Fruit fly (Drosophila melanogaster): ENCODE measurements around the gene CG14712.

CG14712 gene

dm6 chr3R:11655873-11656374, 27.4 kb downstream of the CG14712 start, which contains the start of gene CG42327 (continued):
- peak; percentile 91 for TF ChIP-seq CoRest (tag; optimal IDR thresholded peaks at IDR 0.05)
- TF ChIP-seq bcd (GFP tag; optimal IDR thresholded peaks at IDR 0.05): peak; percentile 94
- TF ChIP-seq stwl (tag; optimal IDR thresholded peaks at IDR 0.05): peak; percentile 38
- TF ChIP-seq CkIIα-i1 (GFP tag; IDR thresholded peaks at IDR 0.05): peak; percentile 26; the same call in 1 of the 2 replicates
- peak; percentile 84 for TF ChIP-seq NC2β (GFP tag; optimal IDR thresholded peaks at IDR 0.05)
- peak; percentile 65 for TF ChIP-seq disco-r (GFP tag; optimal IDR thresholded peaks at IDR 0.05)
- peak; percentile 93 for TF ChIP-seq peb (GFP tag; IDR thresholded peaks at IDR 0.05)
- peak; percentile 90 for TF ChIP-seq cato (GFP tag; optimal IDR thresholded peaks at IDR 0.05; ENCODE audit: borderline replicate concordance)
- TF ChIP-seq Taf1 (GFP tag; IDR thresholded peaks at IDR 0.05): peak; percentile 58; the same call in 1 of the 2 replicates
- peak; percentile 93 for TF ChIP-seq sob (GFP tag; IDR thresholded peaks at IDR 0.05)
- TF ChIP-seq bsh (GFP tag; optimal IDR thresholded peaks at IDR 0.05): peak; percentile 91 to 98
- peak; percentile 87 for TF ChIP-seq al (GFP tag; IDR thresholded peaks at IDR 0.05)
- no peak for TF ChIP-seq vnd (GFP tag; IDR thresholded peaks at IDR 0.05; ENCODE audit: partially characterized antibody)
- no peak for TF ChIP-seq pros (GFP tag; optimal IDR thresholded peaks at IDR 0.05)
- TF ChIP-seq CG4617 (GFP tag; optimal IDR thresholded peaks at IDR 0.05; ENCODE audit: borderline replicate concordance): peak; percentile 77
- peak; percentile 89 for TF ChIP-seq CG3163 (GFP tag; optimal IDR thresholded peaks at IDR 0.05)
- TF ChIP-seq bowl (GFP tag; IDR thresholded peaks at IDR 0.05): peak; percentile 83
- TF ChIP-seq ac (GFP tag; optimal IDR thresholded peaks at IDR 0.05): peak; percentile 90
- peak; percentile 21 for TF ChIP-seq ash1 (GFP tag; optimal IDR thresholded peaks at IDR 0.05)
- peak; percentile 98 for TF ChIP-seq zfh1 (GFP tag; IDR thresholded peaks at IDR 0.05)
- TF ChIP-seq CG10543 (GFP tag; optimal IDR thresholded peaks at IDR 0.05): peak; percentile 80
- no peak for TF ChIP-seq Dref (GFP tag; IDR thresholded peaks at IDR 0.05)
- peak; percentile 96 for TF ChIP-seq PHDP (tag; optimal IDR thresholded peaks at IDR 0.05)
- peak; percentile 87 for TF ChIP-seq Camta (GFP tag; optimal IDR thresholded peaks at IDR 0.05)
- TF ChIP-seq prd (optimal IDR thresholded peaks at IDR 0.05): no peak
- TF ChIP-seq prd (GFP tag; IDR thresholded peaks at IDR 0.05): peak; percentile 96
- TF ChIP-seq CG31388 (GFP tag; optimal IDR thresholded peaks at IDR 0.05): peak; percentile 76
- TF ChIP-seq CG16813 (GFP tag; IDR thresholded peaks at IDR 0.05; ENCODE audit: partially characterized antibody): 0 out of 3 replicates have a peak, but pooled peaks have one; percentile 23
- TF ChIP-seq CG17802 (tag; optimal IDR thresholded peaks at IDR 0.05): peak; percentile 79
- no peak for TF ChIP-seq CG14860 (GFP tag; IDR thresholded peaks at IDR 0.05; ENCODE audit: partially characterized antibody)
- peak; percentile 76 for TF ChIP-seq CG7987 (GFP tag; optimal IDR thresholded peaks at IDR 0.05)
- TF ChIP-seq CG6689 (GFP tag; IDR thresholded peaks at IDR 0.05): peak; percentile 96
- peak; percentile 96 for TF ChIP-seq E2f1 (GFP tag; IDR thresholded peaks at IDR 0.05)
- TF ChIP-seq CG10321 (GFP tag; IDR thresholded peaks at IDR 0.05): peak; percentile 76; the same call in 1 of the 2 replicates
- TF ChIP-seq jumu (GFP tag; optimal IDR thresholded peaks at IDR 0.05): peak; percentile 84
- peak in 1 of 2 experiments; percentile 88 for TF ChIP-seq Eip74EF (GFP tag; optimal IDR thresholded peaks at IDR 0.05)
- TF ChIP-seq Ravus (GFP tag; IDR thresholded peaks at IDR 0.05): peak; percentile 66
- TF ChIP-seq CG4360 (GFP tag; IDR thresholded peaks at IDR 0.05): peak; percentile 83
- peak; percentile 94 for TF ChIP-seq sim (GFP tag; IDR thresholded peaks at IDR 0.05)
- peak; percentile 95 for TF ChIP-seq CG10959 (GFP tag; IDR thresholded peaks at IDR 0.05)
- peak; percentile 73 for TF ChIP-seq vfl (GFP tag; optimal IDR thresholded peaks at IDR 0.05)
- TF ChIP-seq tin (GFP tag; optimal IDR thresholded peaks at IDR 0.05): peak; percentile 94
- no peak; the same call in 1 of the 2 replicates for TF ChIP-seq CG42726 (GFP tag; IDR thresholded peaks at IDR 0.05; ENCODE audit: partially characterized antibody)
- TF ChIP-seq Sox102F (GFP tag; optimal IDR thresholded peaks at IDR 0.05): peak; percentile 97
- peak; percentile 92 for TF ChIP-seq run (tag; optimal IDR thresholded peaks at IDR 0.05)
- TF ChIP-seq Deaf1 (tag; optimal IDR thresholded peaks at IDR 0.05): peak; percentile 72
- TF ChIP-seq nmo (GFP tag; optimal IDR thresholded peaks at IDR 0.05): peak; percentile 93
- TF ChIP-seq crp (GFP tag; optimal IDR thresholded peaks at IDR 0.05): peak in 1 of 2 experiments; percentile 59
- peak; percentile 93 for TF ChIP-seq ttk (GFP tag; IDR thresholded peaks at IDR 0.05)
- peak; percentile 65 for TF ChIP-seq dm (GFP tag; optimal IDR thresholded peaks at IDR 0.05)

All from whole organism, embryonic.